Worm (Caenorhabditis elegans) whole organism, L1 larva: ENCODE data around the gene T24A6.1.

Experiments used
- ama-1 ChIP-seq: fragments of 150-350 bp; optimal IDR thresholded peaks from 2 replicates; lab custom pipeline; 2014
- lin-13 ChIP-seq: fragments of 150-350 bp; optimal IDR thresholded peaks from 2 replicates; lab custom pipeline; 2014; ENCODE audit warnings: missing biosample characterization, missing genetic modification reagents, missing genetic modification characterization
- lin-39 ChIP-seq: fragments of 150-350 bp; optimal IDR thresholded peaks from 2 replicates; lab custom pipeline; 2014; ENCODE audit warnings: missing biosample characterization, missing genetic modification reagents, missing genetic modification characterization
- nhr-28 ChIP-seq: fragments of 150-350 bp; optimal IDR thresholded peaks from 2 replicates; lab custom pipeline; 2014; ENCODE audit warnings: missing biosample characterization, missing genetic modification characterization
- nhr-76 ChIP-seq: sonication (generic microtip); optimal IDR thresholded peaks from 2 replicates; lab custom pipeline; 2017; ENCODE audit warnings: missing biosample characterization, missing genetic modification characterization
- nhr-77 ChIP-seq: fragments of 150-350 bp; optimal IDR thresholded peaks from 2 replicates; lab custom pipeline; 2014; ENCODE audit warnings: missing biosample characterization, missing genetic modification characterization
- nhr-90 ChIP-seq: sonication (generic microtip); optimal IDR thresholded peaks from 2 replicates; lab custom pipeline; 2016; ENCODE audit warnings: mild to moderate bottlenecking, missing genetic modification characterization, missing compliant biosample characterization; ENCODE audit not compliant: poor library complexity
- snpc-4 ChIP-seq: fragments of 150-350 bp; optimal IDR thresholded peaks from 2 replicates; lab custom pipeline; 2014; ENCODE audit warnings: missing biosample characterization, missing genetic modification characterization

DNA sequence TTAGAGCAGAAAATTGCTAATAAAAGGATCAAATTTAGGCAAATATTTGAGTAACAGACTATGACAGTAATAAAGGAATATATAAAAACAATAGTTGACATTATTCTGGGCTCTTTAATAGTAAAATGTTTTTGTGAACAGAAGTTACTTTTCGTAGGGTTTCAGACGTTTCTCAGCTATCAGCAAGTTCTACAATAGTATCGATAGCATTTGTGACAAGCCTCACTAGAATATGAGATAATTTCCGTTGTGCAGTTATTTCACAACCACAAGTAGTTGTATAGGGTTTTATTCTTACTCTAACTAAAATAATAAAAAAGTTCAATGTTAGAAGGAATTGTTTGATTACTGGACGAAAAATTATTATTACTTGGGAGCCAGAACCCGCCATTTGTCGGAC lies 12.3 kb upstream of the T24A6.1 start, which contains the start of gene srbc-68:
- TF ChIP-seq nhr-76 (tag; lab: Kevin White, UChicago) (no peak), lin-39 (tag; lab: Kevin White, UChicago) (no peak), ama-1 (no peak), nhr-90 (tag; lab: Kevin White, UChicago) (no peak), nhr-77 (no peak), nhr-28 (tag; lab: Kevin White, UChicago) (no peak), snpc-4 (tag; lab: Kevin White, UChicago) (no peak), lin-13 (GFP tag; lab: Kevin White, UChicago) (no peak)
